Worm (Caenorhabditis elegans): ENCODE results near the gene fbxa-210.

DNA sequence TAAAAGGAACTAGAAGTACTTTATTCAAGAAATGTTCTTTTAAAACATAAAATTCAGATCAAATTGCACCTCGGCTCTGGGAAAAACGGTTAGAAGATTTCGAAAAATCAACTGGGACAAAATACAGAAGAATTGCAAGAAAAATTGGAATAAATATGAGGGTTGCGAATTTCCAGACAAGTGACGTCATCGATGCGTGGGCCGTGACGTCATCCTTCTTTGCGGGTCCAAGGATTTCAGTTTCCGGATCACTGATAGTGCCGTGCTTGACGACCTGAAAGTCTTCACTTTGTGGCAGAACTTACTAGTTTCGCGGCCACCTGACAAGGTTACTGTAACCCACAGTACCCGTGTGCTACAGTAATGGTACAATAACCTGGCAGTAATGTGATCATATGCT, 38.3 kb downstream of the fbxa-210 start:
- TF ChIP-seq Y95B8A.8 (GFP tag; IDR thresholded peaks at IDR 0.05), result no peak
- no peak for TF ChIP-seq tlf-1 (GFP tag; optimal IDR thresholded peaks at IDR 0.05)
- no peak for TF ChIP-seq xnd-1 (tag; optimal IDR thresholded peaks at IDR 0.05)
- no peak for TF ChIP-seq C06A6.2 (GFP tag; conservative IDR thresholded peaks at IDR 0.05)
- TF ChIP-seq sptf-2 (GFP tag; optimal IDR thresholded peaks at IDR 0.05), result no peak
- TF ChIP-seq B0336.3 (GFP tag; IDR thresholded peaks at IDR 0.05), result no peak
- TF ChIP-seq F55B11.4 (tag; optimal IDR thresholded peaks at IDR 0.05; ENCODE audit: borderline replicate concordance, insufficient read depth), result no peak
- no peak for TF ChIP-seq rpc-1 (optimal IDR thresholded peaks at IDR 0.05)
- no peak for TF ChIP-seq rpc-1 (tag; optimal IDR thresholded peaks at IDR 0.05)
- TF ChIP-seq ztf-18 (tag; optimal IDR thresholded peaks at IDR 0.05), result no peak
